Worm (Caenorhabditis elegans) whole organism, L4 larva: ENCODE data around the gene fbxb-104.

Source experiments
- D1046.2 ChIP-seq: fragments of 200-800 bp; sonication (Bioruptor generic); IDR thresholded peaks from 2 replicates; pipeline ENCODE4 v1.3.6; 2022; ENCODE audit warnings: missing genetic modification characterization, missing compliant biosample characterization
- F44E2.7 ChIP-seq: fragments of 200-800 bp; sonication (Bioruptor generic); IDR thresholded peaks from 2 replicates; pipeline ENCODE4 v2.1.2; 2022; ENCODE audit warnings: missing genetic modification characterization, missing compliant biosample characterization
- F49E8.2 ChIP-seq: sonication (generic microtip); optimal IDR thresholded peaks from 2 replicates; lab custom pipeline; 2016; ENCODE audit warnings: missing compliant biosample characterization, mild to moderate bottlenecking, missing genetic modification characterization, borderline replicate concordance
- R02D3.7 ChIP-seq: fragments of 150-350 bp; sonication (generic microtip); optimal IDR thresholded peaks from 3 replicates; lab custom pipeline; 2014; ENCODE audit warnings: missing biosample characterization, missing genetic modification characterization
- Y48G9A.11 ChIP-seq: fragments of 200-800 bp; sonication (Bioruptor generic); IDR thresholded peaks from 2 replicates; pipeline ENCODE4 v1.3.6; 2022; ENCODE audit warnings: missing genetic modification reagents, missing genetic modification characterization, missing compliant biosample characterization
- Y5F2A.4 ChIP-seq: fragments of 200-800 bp; sonication (Bioruptor generic); optimal IDR thresholded peaks from 2 replicates; lab custom pipeline; 2018; ENCODE audit warnings: mild to moderate bottlenecking, missing genetic modification characterization, missing compliant biosample characterization
- aha-1 ChIP-seq: fragments of 150-350 bp; peaks from one replicate; lab custom pipeline; 2014; ENCODE audit warnings: missing biosample characterization, missing genetic modification characterization
- ceh-20 ChIP-seq: fragments of 200-800 bp; sonication (Bioruptor generic); IDR thresholded peaks from 2 replicates; pipeline ENCODE4 v1.3.6; 2022; ENCODE audit warnings: missing genetic modification reagents, missing genetic modification characterization, missing compliant biosample characterization
- ceh-32 ChIP-seq: sonication (generic microtip); optimal IDR thresholded peaks from 2 replicates; lab custom pipeline; 2016; ENCODE audit warnings: mild to moderate bottlenecking, missing genetic modification characterization, missing compliant biosample characterization; ENCODE audit not compliant: poor library complexity
- ceh-44 ChIP-seq: fragments of 200-800 bp; sonication (Bioruptor generic); IDR thresholded peaks from 2 replicates; pipeline ENCODE4 v1.3.6; 2022; ENCODE audit warnings: missing genetic modification reagents, missing genetic modification characterization, missing compliant biosample characterization
- ceh-62 ChIP-seq: sonication (generic microtip); optimal IDR thresholded peaks from 2 replicates; lab custom pipeline; 2017; ENCODE audit warnings: missing biosample characterization, missing genetic modification characterization
- ces-1 ChIP-seq: fragments of 150-350 bp; sonication (generic microtip); optimal IDR thresholded peaks from 4 replicates; lab custom pipeline; 2014; ENCODE audit warnings: missing biosample characterization, missing genetic modification reagents, missing genetic modification characterization
- daf-12 ChIP-seq: fragments of 150-350 bp; optimal IDR thresholded peaks from 2 replicates; lab custom pipeline; 2014; ENCODE audit warnings: missing biosample characterization, missing genetic modification reagents, missing genetic modification characterization
- daf-16 ChIP-seq, 3 experiments: sonication (generic microtip); optimal IDR thresholded peaks; 2 replicates each; lab custom pipeline; 2016 to 2017; ENCODE audit warnings: missing genetic modification characterization in 3 of 3, missing genetic modification reagents in 3 of 3, mild to moderate bottlenecking in 2 of 3, missing compliant biosample characterization in 2 of 3, missing biosample characterization in 1 of 3, moderate library complexity in 1 of 3
- daf-19 ChIP-seq: fragments of 200-800 bp; sonication (Bioruptor generic); conservative IDR thresholded peaks from 2 replicates; pipeline ENCODE4 v1.3.6; 2022; ENCODE audit warnings: missing genetic modification characterization, missing compliant biosample characterization
- daf-8 ChIP-seq: fragments of 200-800 bp; sonication (Bioruptor generic); IDR thresholded peaks from 2 replicates; pipeline ENCODE4 v1.3.6; 2022; ENCODE audit warnings: missing genetic modification characterization, missing compliant biosample characterization
- dmd-9 ChIP-seq: fragments of 200-800 bp; sonication (Bioruptor generic); IDR thresholded peaks from 2 replicates; pipeline ENCODE4 v1.3.6; 2022; ENCODE audit warnings: missing genetic modification reagents, missing genetic modification characterization, missing compliant biosample characterization
- dpl-1 ChIP-seq: fragments of 150-350 bp; optimal IDR thresholded peaks from 2 replicates; lab custom pipeline; 2014; ENCODE audit warnings: missing biosample characterization, missing genetic modification reagents, missing genetic modification characterization
- dve-1 ChIP-seq: sonication (generic microtip); optimal IDR thresholded peaks from 2 replicates; lab custom pipeline; 2017; ENCODE audit warnings: antibody characterized with exemption, mild to moderate bottlenecking, missing genetic modification characterization, missing compliant biosample characterization; ENCODE audit not compliant: insufficient read depth
- egl-27 ChIP-seq: sonication (generic microtip); optimal IDR thresholded peaks from 3 replicates; lab custom pipeline; 2017; ENCODE audit warnings: missing biosample characterization, missing genetic modification reagents, missing genetic modification characterization
- hlh-11 ChIP-seq: fragments of 200-800 bp; sonication (Bioruptor generic); optimal IDR thresholded peaks from 2 replicates; lab custom pipeline; 2018; ENCODE audit warnings: mild to moderate bottlenecking, missing genetic modification characterization, missing compliant biosample characterization
- hmg-1.1 ChIP-seq: fragments of 200-800 bp; sonication (Bioruptor generic); IDR thresholded peaks from 2 replicates; pipeline ENCODE4 v1.3.6; 2022; ENCODE audit warnings: missing genetic modification reagents, missing genetic modification characterization, missing compliant biosample characterization
- jun-1 ChIP-seq: fragments of 150-350 bp; optimal IDR thresholded peaks from 2 replicates; lab custom pipeline; 2014; ENCODE audit warnings: missing biosample characterization, missing genetic modification reagents, missing genetic modification characterization
- lim-7 ChIP-seq: fragments of 200-800 bp; sonication (Bioruptor generic); IDR thresholded peaks from 2 replicates; pipeline ENCODE4 v1.3.6; 2022; ENCODE audit warnings: missing genetic modification characterization, missing compliant biosample characterization
- lin-13 ChIP-seq: fragments of 150-350 bp; optimal IDR thresholded peaks from 2 replicates; lab custom pipeline; 2014; ENCODE audit warnings: missing biosample characterization, missing genetic modification reagents, missing genetic modification characterization
- lin-38 ChIP-seq: fragments of 200-800 bp; sonication (Bioruptor generic); IDR thresholded peaks from 2 replicates; pipeline ENCODE4 v1.3.6; 2022; ENCODE audit warnings: missing genetic modification reagents, missing genetic modification characterization, missing compliant biosample characterization
- lir-3 ChIP-seq: sonication (generic microtip); optimal IDR thresholded peaks from 2 replicates; lab custom pipeline; 2016; ENCODE audit warnings: mild to moderate bottlenecking, missing genetic modification characterization, missing compliant biosample characterization
- lsy-2 ChIP-seq, 2 experiments: fragments of 150-350 bp in 1 of 2; sonication (generic microtip) in 1 of 2; optimal IDR thresholded peaks; 2 replicates each; lab custom pipeline; 2014 to 2017; ENCODE audit warnings: missing biosample characterization in 2 of 2, missing genetic modification characterization in 2 of 2
- madf-9 ChIP-seq: fragments of 200-800 bp; sonication (Bioruptor generic); conservative IDR thresholded peaks from 2 replicates; pipeline ENCODE4 v1.3.6; 2022; ENCODE audit warnings: missing genetic modification reagents, missing genetic modification characterization, missing compliant biosample characterization
- mdl-1 ChIP-seq, 2 experiments: fragments of 150-350 bp in 1 of 2; sonication (generic microtip) in 1 of 2; optimal IDR thresholded peaks; 2 replicates each; lab custom pipeline; 2014 to 2017; ENCODE audit warnings: missing biosample characterization in 2 of 2, missing genetic modification characterization in 2 of 2
- mdt-29 ChIP-seq: fragments of 200-800 bp; sonication (Bioruptor generic); IDR thresholded peaks from 2 replicates; pipeline ENCODE4 v1.3.6; 2022; ENCODE audit warnings: missing genetic modification reagents, missing genetic modification characterization, missing compliant biosample characterization
- mep-1 ChIP-seq: fragments of 150-350 bp; sonication (generic microtip); optimal IDR thresholded peaks from 3 replicates; lab custom pipeline; 2014; ENCODE audit warnings: missing biosample characterization, missing genetic modification characterization
- nhr-102 ChIP-seq: sonication (generic microtip); optimal IDR thresholded peaks from 2 replicates; lab custom pipeline; 2016; ENCODE audit warnings: mild to moderate bottlenecking, missing genetic modification characterization, moderate library complexity, missing compliant biosample characterization
- pqm-1 ChIP-seq: sonication (generic microtip); optimal IDR thresholded peaks from 2 replicates; lab custom pipeline; 2017; ENCODE audit warnings: missing biosample characterization, missing genetic modification characterization
- sdz-12 ChIP-seq: fragments of 200-800 bp; sonication (Bioruptor generic); optimal IDR thresholded peaks from 2 replicates; lab custom pipeline; 2018; ENCODE audit warnings: mild to moderate bottlenecking, missing genetic modification characterization, missing compliant biosample characterization
- skn-1 ChIP-seq: fragments of 150-350 bp; optimal IDR thresholded peaks from 2 replicates; lab custom pipeline; 2014; ENCODE audit warnings: missing biosample characterization, missing genetic modification characterization
- snpc-1.2 ChIP-seq: fragments of 200-800 bp; sonication (Bioruptor generic); IDR thresholded peaks from 2 replicates; pipeline ENCODE4 v1.3.6; 2022; ENCODE audit warnings: missing genetic modification reagents, missing genetic modification characterization, missing compliant biosample characterization
- snpc-4 ChIP-seq: fragments of 150-350 bp; optimal IDR thresholded peaks from 2 replicates; lab custom pipeline; 2014; ENCODE audit warnings: missing biosample characterization, missing genetic modification characterization
- spr-1 ChIP-seq: sonication (generic microtip); optimal IDR thresholded peaks from 2 replicates; lab custom pipeline; 2016; ENCODE audit warnings: mild to moderate bottlenecking, missing genetic modification characterization, missing compliant biosample characterization
- spr-3 ChIP-seq: fragments of 200-800 bp; sonication (Bioruptor generic); optimal IDR thresholded peaks from 2 replicates; lab custom pipeline; 2018; ENCODE audit warnings: mild to moderate bottlenecking, missing genetic modification characterization, missing compliant biosample characterization
- tra-1 ChIP-seq: fragments of 200-800 bp; sonication (Bioruptor generic); IDR thresholded peaks from 2 replicates; pipeline ENCODE4 v1.3.6; 2022; ENCODE audit warnings: missing genetic modification reagents, missing genetic modification characterization, missing compliant biosample characterization
- unc-130 ChIP-seq: sonication (generic microtip); optimal IDR thresholded peaks from 2 replicates; lab custom pipeline; 2016; ENCODE audit warnings: missing genetic modification reagents, missing genetic modification characterization, missing compliant biosample characterization
- zag-1 ChIP-seq: fragments of 150-350 bp; optimal IDR thresholded peaks from 2 replicates; lab custom pipeline; 2014; ENCODE audit warnings: missing biosample characterization, missing genetic modification characterization
- zfp-3 ChIP-seq: fragments of 200-800 bp; sonication (Bioruptor generic); conservative IDR thresholded peaks from 2 replicates; pipeline ENCODE4 v1.3.6; 2022; ENCODE audit warnings: missing genetic modification reagents, missing genetic modification characterization, missing compliant biosample characterization
- ztf-11 ChIP-seq: fragments of 150-350 bp; optimal IDR thresholded peaks from 2 replicates; lab custom pipeline; 2014; ENCODE audit warnings: missing biosample characterization, missing genetic modification characterization

Gene fbxb-104

DNA sequence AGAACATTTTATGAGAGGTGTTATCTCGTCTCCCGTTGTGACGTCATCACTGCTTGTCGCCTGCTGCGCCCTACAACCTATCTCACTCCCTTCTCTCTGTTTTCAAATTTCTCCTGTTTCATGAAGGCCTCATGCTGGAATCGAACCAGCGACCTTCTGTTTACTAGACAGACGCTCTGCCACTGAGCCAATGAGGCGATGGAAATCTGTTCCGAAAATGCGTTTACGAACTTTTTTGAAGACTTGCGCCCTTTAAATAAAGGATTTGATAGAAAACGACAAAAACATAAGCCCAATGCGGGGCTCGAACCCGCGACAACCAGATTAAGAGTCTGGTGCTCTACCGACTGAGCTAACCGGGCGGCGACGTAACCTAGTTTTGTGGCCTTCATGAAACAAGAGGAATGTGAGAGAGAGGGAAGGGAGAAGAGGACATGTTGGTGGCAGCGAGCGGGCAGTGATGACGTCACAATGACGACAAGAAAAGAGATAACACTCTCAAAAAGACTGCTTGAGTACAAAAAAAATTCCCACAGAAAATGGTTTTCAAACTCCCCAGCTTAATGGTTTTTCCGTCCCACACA, 42.0 kb upstream of the fbxb-104 start, which contains the start of gene clec-126 (continued):
- TF ChIP-seq dve-1 (tag; lab: Kevin White, UChicago) (peak; percentile 99), snpc-1.2 (GFP tag; lab: Robert Waterston, UW) (peak; percentile 73), daf-16 (GFP tag; optimal IDR thresholded peaks at IDR 0.05; lab: Kevin White, UChicago) (peak; percentile 85 to 94), daf-16 (tag; optimal IDR thresholded peaks at IDR 0.05; lab: Kevin White, UChicago) (peak; percentile 96), nhr-102 (tag; lab: Kevin White, UChicago) (peak; percentile 89), egl-27 (tag; lab: Kevin White, UChicago) (no peak), spr-1 (tag; lab: Kevin White, UChicago) (peak; percentile 91), F44E2.7 (GFP tag; lab: Robert Waterston, UW) (no peak), F49E8.2 (tag; lab: Kevin White, UChicago) (peak; percentile 65), dpl-1 (peak; percentile 47), zfp-3 (GFP tag; lab: Robert Waterston, UW) (0 out of 2 replicates have a peak, but pooled peaks have one; percentile 11), R02D3.7 (tag; lab: Kevin White, UChicago) (no peak), ztf-11 (tag; lab: Kevin White, UChicago) (no peak), skn-1 (tag; lab: Kevin White, UChicago) (no peak), hmg-1.1 (GFP tag; lab: Robert Waterston, UW) (peak; percentile 84), mdl-1 (tag; optimal IDR thresholded peaks at IDR 0.05; lab: Kevin White, UChicago) (peak in 1 of 2 experiments; percentile 11), pqm-1 (no peak), lim-7 (GFP tag; lab: Robert Waterston, UW) (peak; percentile 77), aha-1 (tag; lab: Kevin White, UChicago) (peak; percentile 98), zag-1 (tag; lab: Kevin White, UChicago) (no peak), madf-9 (GFP tag; lab: Robert Waterston, UW) (peak; percentile 77), tra-1 (GFP tag; lab: Robert Waterston, UW) (peak; percentile 71; the same call in 1 of the 2 replicates), hlh-11 (tag; lab: Kevin White, UChicago) (peak; percentile 84), mep-1 (tag; lab: Kevin White, UChicago) (peak; percentile 88), ces-1 (no peak), Y48G9A.11 (GFP tag; lab: Robert Waterston, UW) (peak; percentile 73), ceh-44 (peak; percentile 51; the same call in 1 of the 2 replicates), lir-3 (peak; percentile 74), jun-1 (tag; lab: Kevin White, UChicago) (peak; percentile 60), D1046.2 (GFP tag; lab: Robert Waterston, UW) (peak; percentile 73; the same call in 1 of the 2 replicates), lin-38 (GFP tag; lab: Robert Waterston, UW) (peak; percentile 86), ceh-32 (tag; lab: Kevin White, UChicago) (no peak), daf-8 (GFP tag; lab: Robert Waterston, UW) (no peak), lin-13 (GFP tag; lab: Kevin White, UChicago) (peak; percentile 91), unc-130 (GFP tag; lab: Kevin White, UChicago) (peak; percentile 68), daf-12 (no peak), dmd-9 (GFP tag; lab: Robert Waterston, UW) (peak; percentile 78), lsy-2 (tag; optimal IDR thresholded peaks at IDR 0.05; lab: Kevin White, UChicago) (peak; percentile 27 to 85), ceh-62 (tag; lab: Kevin White, UChicago) (no peak), snpc-4 (peak; percentile 12), spr-3 (GFP tag; lab: Kevin White, UChicago) (peak; percentile 38), Y5F2A.4 (GFP tag; lab: Kevin White, UChicago) (peak; percentile 71), sdz-12 (GFP tag; lab: Kevin White, UChicago) (peak; percentile 34), ceh-20 (peak; percentile 64), mdt-29 (GFP tag; lab: Robert Waterston, UW) (0 out of 2 replicates have a peak, but pooled peaks have one; percentile 63), daf-19 (GFP tag; lab: Robert Waterston, UW) (no peak)
